Worm (Caenorhabditis elegans): ENCODE measurements around the gene C27A7.9.

ce11 chrV:12162906-12163305 lies 8.5 kb upstream of the C27A7.9 start, which contains the start of gene srj-4:
- TF ChIP-seq athp-1 (tag; optimal IDR thresholded peaks at IDR 0.05) (no peak), ceh-79 (tag; optimal IDR thresholded peaks at IDR 0.05) (no peak), snpc-1.1 (tag; optimal IDR thresholded peaks at IDR 0.05; ENCODE audit: insufficient read depth) (no peak), unc-62 (GFP tag; optimal IDR thresholded peaks at IDR 0.05) (no peak), lir-1 (GFP tag; conservative IDR thresholded peaks at IDR 0.05) (no peak), madf-8 (GFP tag; conservative IDR thresholded peaks at IDR 0.05) (no peak), efl-1 (GFP tag; optimal IDR thresholded peaks at IDR 0.05) (no peak), B0336.3 (GFP tag; IDR thresholded peaks at IDR 0.05) (no peak)
